Fruit fly (Drosophila melanogaster): ENCODE data around the gene robl37BC.

robl37BC gene

dm6 chr2L:19051534-19052100 is 41.0 kb downstream of the robl37BC start, which contains the start of gene Rpn3 (continued):
- TF ChIP-seq Bgb (GFP tag; IDR thresholded peaks at IDR 0.05; ENCODE audit: partially characterized antibody) (peak; percentile 40; the same call in 1 of the 2 replicates), CG17385 (GFP tag; optimal IDR thresholded peaks at IDR 0.05) (peak; percentile 97), Stat92E (GFP tag; optimal IDR thresholded peaks at IDR 0.05) (no peak), CG12942 (GFP tag; optimal IDR thresholded peaks at IDR 0.05) (peak; percentile 85), klu (GFP tag; IDR thresholded peaks at IDR 0.05) (peak; percentile 68; the same call in 1 of the 2 replicates), CG12155 (GFP tag; optimal IDR thresholded peaks at IDR 0.05) (peak; percentile 84), amos (GFP tag; IDR thresholded peaks at IDR 0.05; ENCODE audit: partially characterized antibody) (peak; percentile 38; the same call in 1 of the 2 replicates), Deaf1 (tag; optimal IDR thresholded peaks at IDR 0.05) (peak; percentile 61), unc-4 (GFP tag; IDR thresholded peaks at IDR 0.05; ENCODE audit: partially characterized antibody) (peak; percentile 66), Meics (GFP tag; optimal IDR thresholded peaks at IDR 0.05) (peak; percentile 76), Asciz (GFP tag; optimal IDR thresholded peaks at IDR 0.05) (no peak), Ets65A (GFP tag) (peak; percentile 93), CG15601 (tag; optimal IDR thresholded peaks at IDR 0.05) (peak; percentile 51), repo (GFP tag; optimal IDR thresholded peaks at IDR 0.05) (peak; percentile 73), dmrt99B (tag; optimal IDR thresholded peaks at IDR 0.05) (peak; percentile 80), CG15073 (GFP tag; optimal IDR thresholded peaks at IDR 0.05) (peak; percentile 46), sr (GFP tag; IDR thresholded peaks at IDR 0.05) (peak; percentile 29; the same call in 1 of the 3 replicates), maf-S (GFP tag; optimal IDR thresholded peaks at IDR 0.05) (peak; percentile 76), CG43689 (GFP tag; IDR thresholded peaks at IDR 0.05) (peak; percentile 62), lov (optimal IDR thresholded peaks at IDR 0.05) (no peak), lov (GFP tag; IDR thresholded peaks at IDR 0.05) (peak; percentile 75; the same call in 1 of the 3 replicates), CG42726 (GFP tag; IDR thresholded peaks at IDR 0.05; ENCODE audit: partially characterized antibody) (no peak), zf30C (GFP tag; optimal IDR thresholded peaks at IDR 0.05) (peak; percentile 96), Tbp (GFP tag; optimal IDR thresholded peaks at IDR 0.05) (no peak), CG2202 (tag; optimal IDR thresholded peaks at IDR 0.05) (peak; percentile 62), Elba2 (GFP tag; optimal IDR thresholded peaks at IDR 0.05) (no peak), Sox100B (GFP tag; optimal IDR thresholded peaks at IDR 0.05) (no peak), CG3065 (GFP tag; optimal IDR thresholded peaks at IDR 0.05) (peak; percentile 22), dati (GFP tag; IDR thresholded peaks at IDR 0.05) (peak; percentile 65), hth (optimal IDR thresholded peaks at IDR 0.05) (no peak), CG34376 (GFP tag; optimal IDR thresholded peaks at IDR 0.05) (peak; percentile 9), Atf6 (GFP tag; IDR thresholded peaks at IDR 0.05) (peak; percentile 90), nerfin-2 (GFP tag; IDR thresholded peaks at IDR 0.05; ENCODE audit: partially characterized antibody) (peak; percentile 75), C15 (GFP tag; IDR thresholded peaks at IDR 0.05) (peak; percentile 73; the same call in 1 of the 3 replicates), HLHmδ (GFP tag; optimal IDR thresholded peaks at IDR 0.05) (no peak), bab2 (GFP tag; optimal IDR thresholded peaks at IDR 0.05) (peak; percentile 91), pzg (GFP tag; optimal IDR thresholded peaks at IDR 0.05) (peak; percentile 53), Rx (GFP tag; IDR thresholded peaks at IDR 0.05) (peak; percentile 74), sima (GFP tag; optimal IDR thresholded peaks at IDR 0.05) (peak; percentile 17), CG1647 (GFP tag; optimal IDR thresholded peaks at IDR 0.05) (peak; percentile 54), Nf-YB (GFP tag; optimal IDR thresholded peaks at IDR 0.05) (peak; percentile 62), CG18619 (GFP tag; optimal IDR thresholded peaks at IDR 0.05) (peak; percentile 61), ttk (GFP tag; IDR thresholded peaks at IDR 0.05) (peak; percentile 64), CG33213 (GFP tag; optimal IDR thresholded peaks at IDR 0.05) (peak; percentile 61), CG13624 (GFP tag; optimal IDR thresholded peaks at IDR 0.05) (peak; percentile 79), CG4424 (GFP tag; optimal IDR thresholded peaks at IDR 0.05) (peak; percentile 90), Sry-β (GFP tag; optimal IDR thresholded peaks at IDR 0.05) (peak; percentile 29), row (GFP tag; IDR thresholded peaks at IDR 0.05) (peak; percentile 93), MBD-R2 (GFP tag; IDR thresholded peaks at IDR 0.05) (peak; percentile 73), CG15269 (tag; optimal IDR thresholded peaks at IDR 0.05) (peak; percentile 78)

Data from whole organism, embryonic.